Worm (Caenorhabditis elegans) whole organism, early embryonic: ENCODE measurements around the gene ipla-7.
"Not testable (repeated sequence)": the region's sequence is repeated elsewhere in the genome, so short reads cannot be mapped to it uniquely, and the experiment has no call there.

Source experiments
- B0310.2 ChIP-seq: sonication (generic microtip); optimal IDR thresholded peaks from 2 replicates; lab custom pipeline; 2016; ENCODE audit warnings: mild to moderate bottlenecking, missing genetic modification characterization, missing compliant biosample characterization
- F13C5.2 ChIP-seq: sonication (generic microtip); optimal IDR thresholded peaks from 2 replicates; lab custom pipeline; 2017; ENCODE audit warnings: mild to moderate bottlenecking, missing genetic modification characterization, inconsistent platforms, missing compliant biosample characterization
- aly-1 ChIP-seq: sonication (generic microtip); optimal IDR thresholded peaks from 2 replicates; lab custom pipeline; 2016; ENCODE audit warnings: missing genetic modification characterization, missing compliant biosample characterization
- ama-1 ChIP-seq: fragments of 150-350 bp; optimal IDR thresholded peaks from 2 replicates; lab custom pipeline; 2014
- ceh-13 ChIP-seq: fragments of 200-800 bp; sonication (Bioruptor generic); optimal IDR thresholded peaks from 2 replicates; lab custom pipeline; 2018; ENCODE audit warnings: mild to moderate bottlenecking, missing genetic modification characterization, missing compliant biosample characterization
- ceh-36 ChIP-seq: sonication (generic microtip); optimal IDR thresholded peaks from 2 replicates; lab custom pipeline; 2016; ENCODE audit warnings: missing genetic modification characterization, inconsistent platforms, missing compliant biosample characterization
- ets-7 ChIP-seq: sonication (generic microtip); optimal IDR thresholded peaks from 2 replicates; lab custom pipeline; 2016; ENCODE audit warnings: missing genotype, missing genetic modification characterization, missing compliant biosample characterization
- flt-1 ChIP-seq: fragments of 200-800 bp; sonication (Bioruptor generic); IDR thresholded peaks from 2 replicates; pipeline ENCODE4 v1.3.6; 2022; ENCODE audit warnings: missing genetic modification characterization, missing compliant biosample characterization
- hmbx-1 ChIP-seq: sonication (generic microtip); optimal IDR thresholded peaks from 2 replicates; lab custom pipeline; 2016; ENCODE audit warnings: mild to moderate bottlenecking, missing genetic modification characterization, missing compliant biosample characterization
- hmg-4 ChIP-seq: fragments of 200-800 bp; sonication (Bioruptor generic); optimal IDR thresholded peaks from 2 replicates; lab custom pipeline; 2018; ENCODE audit warnings: mild to moderate bottlenecking, missing genetic modification characterization, missing compliant biosample characterization
- hnd-1 ChIP-seq: sonication (generic microtip); optimal IDR thresholded peaks from 2 replicates; lab custom pipeline; 2016; ENCODE audit warnings: missing genetic modification characterization, missing compliant biosample characterization
- pes-1 ChIP-seq: fragments of 200-800 bp; sonication (Bioruptor generic); IDR thresholded peaks from 2 replicates; pipeline ENCODE4 v1.3.6; 2022; ENCODE audit warnings: missing genetic modification reagents, missing genetic modification characterization, missing compliant biosample characterization
- scrt-1 ChIP-seq: fragments of 200-800 bp; sonication (Bioruptor generic); IDR thresholded peaks from 2 replicates; pipeline ENCODE4 v1.3.6; 2022; ENCODE audit warnings: missing genetic modification characterization, missing compliant biosample characterization
- sea-1 ChIP-seq: fragments of 200-800 bp; sonication (Bioruptor generic); conservative IDR thresholded peaks from 2 replicates; pipeline ENCODE4 v1.3.6; 2022; ENCODE audit warnings: missing genetic modification characterization, missing compliant biosample characterization
- tbx-11 ChIP-seq: fragments of 200-800 bp; sonication (Bioruptor generic); IDR thresholded peaks from 2 replicates; pipeline ENCODE4 v1.3.6; 2022; ENCODE audit warnings: missing genetic modification characterization, missing compliant biosample characterization
- tbx-37 ChIP-seq: fragments of 200-800 bp; sonication (Bioruptor generic); conservative IDR thresholded peaks from 2 replicates; pipeline ENCODE4 v1.3.6; 2022; ENCODE audit warnings: missing genetic modification reagents, missing genetic modification characterization, missing compliant biosample characterization
- tra-4 ChIP-seq: sonication (generic microtip); optimal IDR thresholded peaks from 2 replicates; lab custom pipeline; 2017; ENCODE audit warnings: missing genetic modification characterization, missing compliant biosample characterization

The ipla-7 gene

DNA sequence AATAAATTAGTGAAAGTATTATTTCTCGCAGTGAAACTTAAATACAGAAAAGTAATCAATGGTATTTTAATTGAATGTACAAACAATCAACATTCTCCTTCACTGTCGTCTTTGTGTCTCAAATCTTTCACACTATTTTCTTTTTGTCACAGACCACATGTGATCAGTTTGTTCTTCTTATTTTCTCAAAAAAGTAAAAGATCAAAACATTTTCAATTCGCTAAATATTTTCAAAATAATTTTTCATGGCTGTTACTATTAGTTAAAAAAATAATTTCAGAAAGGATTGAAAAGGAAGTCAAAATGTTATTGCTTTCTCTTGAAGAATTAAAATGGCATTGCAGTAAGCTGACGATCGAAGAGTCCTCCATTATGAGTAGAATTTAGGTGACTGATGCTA, 21.8 kb downstream of the ipla-7 start, which contains the start of gene dhs-31:
TSS of gene dhs-31 (minus strand) at position 101 of the 400 bp plus-strand sequence.
- TF ChIP-seq hnd-1 (tag; lab: Kevin White, UChicago) (no peak), tbx-37 (GFP tag; lab: Robert Waterston, UW) (no peak), tra-4 (tag; lab: Kevin White, UChicago) (no peak), hmg-4 (GFP tag; lab: Kevin White, UChicago) (no peak), ceh-36 (tag; lab: Kevin White, UChicago) (no peak), hmbx-1 (tag; lab: Kevin White, UChicago) (no peak), ama-1 (lab: Kevin White, UChicago) (no peak), flt-1 (GFP tag; lab: Robert Waterston, UW) (no peak), tbx-11 (GFP tag; lab: Robert Waterston, UW) (no peak), aly-1 (no peak), ets-7 (tag; lab: Kevin White, UChicago) (no peak), B0310.2 (tag; lab: Kevin White, UChicago) (no peak), pes-1 (GFP tag; lab: Robert Waterston, UW) (no peak), scrt-1 (GFP tag; lab: Robert Waterston, UW) (no peak), sea-1 (GFP tag; lab: Robert Waterston, UW) (no peak), ceh-13 (GFP tag; lab: Kevin White, UChicago) (no peak), F13C5.2 (tag; lab: Kevin White, UChicago) (no peak)

- TF ChIP-seq tbx-11 (GFP tag; lab: Robert Waterston, UW) (no peak), ets-7 (tag; lab: Kevin White, UChicago) (no peak)
Measured at ce11 chrIV:10036966-10037365, 25.7 kb downstream of the ipla-7 start, which contains the start of gene F44D12.10. Gene F44D12.10, minus strand, starts transcription at chrIV:10037066.

DNA sequence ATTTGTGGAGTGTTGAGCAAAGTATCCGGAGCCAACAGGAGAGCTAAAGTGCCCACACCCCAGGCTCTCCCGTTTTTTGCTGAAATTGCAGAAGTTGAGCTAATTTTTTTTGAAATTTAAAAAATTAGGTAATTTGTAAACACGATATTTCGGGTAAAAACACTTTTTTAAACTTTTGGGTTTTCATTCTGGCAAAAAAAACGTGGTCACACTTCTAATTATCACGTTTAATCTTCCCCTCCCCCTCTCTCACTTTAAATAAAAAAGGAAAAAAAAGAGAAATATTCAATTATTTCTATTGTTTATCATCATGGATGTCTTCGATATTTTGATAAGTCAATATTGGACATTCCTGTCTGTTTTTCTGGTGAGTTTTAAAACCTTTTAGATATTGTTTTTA, 29.6 kb downstream of the ipla-7 start, which contains the start of gene F44D12.6:
TSS of gene F44D12.6 (plus strand) at position 301 of the 400 bp plus-strand sequence.
- TF ChIP-seq hmg-4 (GFP tag; lab: Kevin White, UChicago) (no peak), aly-1 (no peak), flt-1 (GFP tag; lab: Robert Waterston, UW) (no peak), tra-4 (tag; lab: Kevin White, UChicago) (no peak), ama-1 (lab: Kevin White, UChicago) (no peak), hmbx-1 (tag; lab: Kevin White, UChicago) (no peak), ets-7 (tag; lab: Kevin White, UChicago) (no peak), ceh-36 (tag; lab: Kevin White, UChicago) (no peak), pes-1 (GFP tag; lab: Robert Waterston, UW) (no peak), F13C5.2 (tag; lab: Kevin White, UChicago) (no peak), hnd-1 (tag; lab: Kevin White, UChicago) (no peak), scrt-1 (GFP tag; lab: Robert Waterston, UW) (no peak), ceh-13 (GFP tag; lab: Kevin White, UChicago) (no peak), sea-1 (GFP tag; lab: Robert Waterston, UW) (no peak), B0310.2 (tag; lab: Kevin White, UChicago) (no peak)

ce11 chrIV:10028779-10029178, 33.9 kb downstream of the ipla-7 start, which contains the start of the genes F44D12.16 and msd-2:
Gene F44D12.16, plus strand, starts transcription at chrIV:10029079.
Gene msd-2, plus strand, starts transcription at chrIV:10029083.
- not testable (repeated sequence) for TF ChIP-seq B0310.2, ceh-36, ets-7 (tag; lab: Kevin White, UChicago)

DNA sequence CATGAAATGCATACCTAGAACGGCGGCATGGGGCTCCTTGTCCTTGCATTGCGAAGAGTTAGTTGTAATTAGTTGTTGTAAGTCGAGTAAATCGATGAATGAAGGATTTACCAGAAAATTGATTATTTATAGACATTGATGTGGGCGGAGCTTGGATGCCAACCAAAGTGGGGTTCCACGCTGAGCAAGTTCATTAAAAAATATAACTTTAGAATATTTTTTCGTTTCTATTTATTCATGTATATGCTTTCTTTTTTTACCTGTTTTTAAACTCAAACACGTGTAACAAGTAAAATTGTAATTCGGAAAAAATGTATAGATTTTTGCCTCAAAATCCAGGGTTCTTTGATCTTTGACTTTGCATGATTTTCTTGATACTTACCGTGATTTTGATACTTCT, 35.1 kb downstream of the ipla-7 start, which contains the start of gene gipc-2:
TSS of gene gipc-2 (minus strand) at position 101 of the 400 bp plus-strand sequence.
- TF ChIP-seq sea-1 (GFP tag; lab: Robert Waterston, UW): no peak
- no peak for TF ChIP-seq ama-1 (lab: Kevin White, UChicago)
- TF ChIP-seq ets-7 (tag; lab: Kevin White, UChicago): no peak
- no peak for TF ChIP-seq tbx-37 (GFP tag; lab: Robert Waterston, UW)
- no peak for TF ChIP-seq scrt-1 (GFP tag; lab: Robert Waterston, UW)
- no peak for TF ChIP-seq tra-4 (tag; lab: Kevin White, UChicago)

ce11 chrIV:10026129-10026528, 36.5 kb downstream of the ipla-7 start:
- TF ChIP-seq hmbx-1 (tag; lab: Kevin White, UChicago) (no peak), hnd-1 (tag; lab: Kevin White, UChicago) (no peak), sea-1 (GFP tag; lab: Robert Waterston, UW) (no peak), tra-4 (tag; lab: Kevin White, UChicago) (no peak), hmg-4 (GFP tag; lab: Kevin White, UChicago) (no peak), tbx-11 (GFP tag; lab: Robert Waterston, UW) (no peak), F13C5.2 (tag; lab: Kevin White, UChicago) (no peak)

ce11 chrIV:10022991-10023390, 39.7 kb downstream of the ipla-7 start, which contains the start of gene F44D12.8:
Gene F44D12.8, plus strand, starts transcription at chrIV:10023291.
- TF ChIP-seq ets-7 (tag; lab: Kevin White, UChicago) (no peak), scrt-1 (GFP tag; lab: Robert Waterston, UW) (no peak), tbx-11 (GFP tag; lab: Robert Waterston, UW) (no peak), ceh-36 (tag; lab: Kevin White, UChicago) (no peak), hmbx-1 (tag; lab: Kevin White, UChicago) (no peak), hmg-4 (GFP tag; lab: Kevin White, UChicago) (no peak), aly-1 (no peak), hnd-1 (tag; lab: Kevin White, UChicago) (no peak), pes-1 (GFP tag; lab: Robert Waterston, UW) (no peak), flt-1 (GFP tag; lab: Robert Waterston, UW) (no peak), ceh-13 (GFP tag; lab: Kevin White, UChicago) (no peak)
